Worm (Caenorhabditis elegans) whole organism, L1 larva: ENCODE measurements around the gene jud-4.

Experiments
- C34B4.2 ChIP-seq: sonication (generic microtip); optimal IDR thresholded peaks from 2 replicates; lab custom pipeline; 2017; ENCODE audit warnings: mild to moderate bottlenecking, missing genetic modification characterization, missing compliant biosample characterization
- F16B12.6 ChIP-seq: fragments of 150-350 bp; optimal IDR thresholded peaks from 2 replicates; lab custom pipeline; 2014; ENCODE audit warnings: missing biosample characterization, missing genetic modification characterization
- aly-2 ChIP-seq: fragments of 150-350 bp; optimal IDR thresholded peaks from 2 replicates; lab custom pipeline; 2014; ENCODE audit warnings: missing biosample characterization, missing genetic modification characterization
- ceh-63 ChIP-seq: fragments of 200-800 bp; sonication (Bioruptor generic); optimal IDR thresholded peaks from 2 replicates; lab custom pipeline; 2018; ENCODE audit warnings: mild to moderate bottlenecking, missing genetic modification characterization, missing compliant biosample characterization
- ceh-8 ChIP-seq: fragments of 200-800 bp; sonication (Bioruptor generic); optimal IDR thresholded peaks from 2 replicates; lab custom pipeline; 2018; ENCODE audit warnings: mild to moderate bottlenecking, missing genetic modification characterization, moderate library complexity, missing compliant biosample characterization
- ceh-88 ChIP-seq: fragments of 200-800 bp; sonication (Bioruptor generic); IDR thresholded peaks from 2 replicates; pipeline ENCODE4 v1.3.6; 2022; ENCODE audit warnings: missing genetic modification characterization, missing compliant biosample characterization
- efl-1 ChIP-seq, 4 experiments: fragments of 150-350 bp; optimal IDR thresholded peaks in 3 of 4; peaks in 1 of 4; 1 replicate in 1 of 4; 2 replicates in 3 of 4; lab custom pipeline; 2014; ENCODE audit warnings: missing biosample characterization in 2 of 4, missing genetic modification characterization in 2 of 4, missing genetic modification reagents in 2 of 4
- egl-13 ChIP-seq: sonication (generic microtip); optimal IDR thresholded peaks from 2 replicates; lab custom pipeline; 2016; ENCODE audit warnings: missing genotype, missing genetic modification reagents, missing genetic modification characterization, missing compliant biosample characterization
- elt-2 ChIP-seq: sonication (generic microtip); optimal IDR thresholded peaks from 2 replicates; lab custom pipeline; 2016; ENCODE audit warnings: missing genetic modification characterization, mild to moderate bottlenecking, inconsistent platforms, missing compliant biosample characterization, missing genetic modification reagents
- elt-3 ChIP-seq, 6 experiments: fragments of 150-350 bp in 1 of 6; sonication (generic microtip); optimal IDR thresholded peaks; 2 replicates each; lab custom pipeline; 2017 to 2018; ENCODE audit warnings: missing biosample characterization in 6 of 6, missing genetic modification characterization in 6 of 6, inconsistent platforms in 1 of 6
- fkh-4 ChIP-seq: sonication (generic microtip); optimal IDR thresholded peaks from 2 replicates; lab custom pipeline; 2016; ENCODE audit warnings: missing compliant biosample characterization, missing genetic modification characterization, borderline replicate concordance
- fkh-8 ChIP-seq: sonication (generic microtip); optimal IDR thresholded peaks from 2 replicates; lab custom pipeline; 2016; ENCODE audit warnings: mild to moderate bottlenecking, missing genetic modification characterization, missing compliant biosample characterization
- grh-1 ChIP-seq: fragments of 200-800 bp; sonication (Bioruptor generic); IDR thresholded peaks from 2 replicates; pipeline ENCODE4 v1.3.6; 2022; ENCODE audit warnings: missing genetic modification reagents, missing genetic modification characterization, missing compliant biosample characterization
- isw-1 ChIP-seq: fragments of 200-800 bp; sonication (Bioruptor generic); IDR thresholded peaks from 2 replicates; pipeline ENCODE4 v1.3.6; 2022; ENCODE audit warnings: missing genetic modification characterization, missing compliant biosample characterization
- jun-1 ChIP-seq: fragments of 150-350 bp; optimal IDR thresholded peaks from 2 replicates; lab custom pipeline; 2014; ENCODE audit warnings: missing biosample characterization, missing genetic modification reagents, missing genetic modification characterization
- lin-13 ChIP-seq: fragments of 150-350 bp; optimal IDR thresholded peaks from 2 replicates; lab custom pipeline; 2014; ENCODE audit warnings: missing biosample characterization, missing genetic modification reagents, missing genetic modification characterization
- lin-14 ChIP-seq: fragments of 200-800 bp; sonication (Bioruptor generic); optimal IDR thresholded peaks from 2 replicates; lab custom pipeline; 2018; ENCODE audit warnings: mild to moderate bottlenecking, missing genetic modification characterization, moderate library complexity, missing compliant biosample characterization
- mab-9 ChIP-seq: fragments of 200-800 bp; sonication (Bioruptor generic); IDR thresholded peaks from 2 replicates; pipeline ENCODE4 v1.3.6; 2022; ENCODE audit warnings: missing genetic modification reagents, missing genetic modification characterization, missing compliant biosample characterization
- mdl-1 ChIP-seq, 2 experiments: fragments of 150-350 bp; optimal IDR thresholded peaks; 2 replicates each; lab custom pipeline; 2014 to 2017; ENCODE audit warnings: missing biosample characterization in 2 of 2, missing genetic modification characterization in 2 of 2, inconsistent platforms in 1 of 2
- mef-2 ChIP-seq: fragments of 150-350 bp; optimal IDR thresholded peaks from 2 replicates; lab custom pipeline; 2014; ENCODE audit warnings: missing biosample characterization, missing genetic modification characterization
- nhr-11 ChIP-seq: fragments of 150-350 bp; optimal IDR thresholded peaks from 2 replicates; lab custom pipeline; 2014; ENCODE audit warnings: missing biosample characterization, missing genetic modification characterization
- nhr-19 ChIP-seq: fragments of 200-800 bp; sonication (Bioruptor generic); conservative IDR thresholded peaks from 2 replicates; pipeline ENCODE4 v1.3.6; 2022; ENCODE audit warnings: missing genetic modification characterization, missing compliant biosample characterization
- nhr-237 ChIP-seq: fragments of 150-350 bp; optimal IDR thresholded peaks from 2 replicates; lab custom pipeline; 2014; ENCODE audit warnings: missing biosample characterization, missing genetic modification characterization
- nhr-28 ChIP-seq: fragments of 150-350 bp; optimal IDR thresholded peaks from 2 replicates; lab custom pipeline; 2014; ENCODE audit warnings: missing biosample characterization, missing genetic modification characterization
- nhr-47 ChIP-seq: sonication (generic microtip); optimal IDR thresholded peaks from 2 replicates; lab custom pipeline; 2016; ENCODE audit warnings: mild to moderate bottlenecking, missing genetic modification characterization, moderate library complexity, missing compliant biosample characterization
- nhr-71 ChIP-seq: sonication (generic microtip); optimal IDR thresholded peaks from 2 replicates; lab custom pipeline; 2016; ENCODE audit warnings: mild to moderate bottlenecking, missing genetic modification characterization, moderate library complexity, missing compliant biosample characterization
- nhr-77 ChIP-seq: fragments of 150-350 bp; optimal IDR thresholded peaks from 2 replicates; lab custom pipeline; 2014; ENCODE audit warnings: missing biosample characterization, missing genetic modification characterization
- nhr-85 ChIP-seq: sonication (generic microtip); peaks from one replicate; lab custom pipeline; 2016; ENCODE audit warnings: missing genetic modification characterization, inconsistent platforms, missing compliant biosample characterization
- nhr-90 ChIP-seq: sonication (generic microtip); optimal IDR thresholded peaks from 2 replicates; lab custom pipeline; 2016; ENCODE audit warnings: mild to moderate bottlenecking, missing genetic modification characterization, missing compliant biosample characterization; ENCODE audit not compliant: poor library complexity
- pag-3 ChIP-seq: sonication (generic microtip); optimal IDR thresholded peaks from 2 replicates; lab custom pipeline; 2017; ENCODE audit warnings: missing genetic modification characterization, mild to moderate bottlenecking, missing compliant biosample characterization, antibody characterized with exemption, borderline replicate concordance; ENCODE audit not compliant: insufficient read depth
- pax-3 ChIP-seq: fragments of 200-800 bp; sonication (Bioruptor generic); optimal IDR thresholded peaks from 2 replicates; lab custom pipeline; 2018; ENCODE audit warnings: mild to moderate bottlenecking, missing genetic modification characterization, moderate library complexity, missing compliant biosample characterization
- pqm-1 ChIP-seq: sonication (generic microtip); optimal IDR thresholded peaks from 3 replicates; lab custom pipeline; 2017; ENCODE audit warnings: missing biosample characterization, missing genetic modification characterization
- rnt-1 ChIP-seq: sonication (generic microtip); optimal IDR thresholded peaks from 2 replicates; lab custom pipeline; 2016; ENCODE audit warnings: mild to moderate bottlenecking, missing genetic modification characterization, moderate library complexity, missing compliant biosample characterization
- snpc-4 ChIP-seq: fragments of 150-350 bp; optimal IDR thresholded peaks from 2 replicates; lab custom pipeline; 2014; ENCODE audit warnings: missing biosample characterization, missing genetic modification characterization
- snu-23 ChIP-seq: sonication (generic microtip); optimal IDR thresholded peaks from 2 replicates; lab custom pipeline; 2016; ENCODE audit warnings: missing genetic modification characterization, missing compliant biosample characterization
- sptf-1 ChIP-seq: fragments of 150-350 bp; optimal IDR thresholded peaks from 2 replicates; lab custom pipeline; 2014; ENCODE audit warnings: missing biosample characterization, missing genetic modification characterization
- sup-37 ChIP-seq: fragments of 200-800 bp; sonication (Bioruptor generic); optimal IDR thresholded peaks from 2 replicates; lab custom pipeline; 2018; ENCODE audit warnings: mild to moderate bottlenecking, missing genetic modification characterization, missing compliant biosample characterization
- swsn-7 ChIP-seq: sonication (generic microtip); optimal IDR thresholded peaks from 2 replicates; lab custom pipeline; 2016; ENCODE audit warnings: missing genetic modification characterization, missing compliant biosample characterization
- unc-130 ChIP-seq: fragments of 150-350 bp; optimal IDR thresholded peaks from 2 replicates; lab custom pipeline; 2017; ENCODE audit warnings: missing biosample characterization, missing genetic modification characterization, inconsistent platforms
- unc-86 ChIP-seq: sonication (generic microtip); optimal IDR thresholded peaks from 2 replicates; lab custom pipeline; 2016; ENCODE audit warnings: missing genetic modification characterization, missing compliant biosample characterization
- xbp-1 ChIP-seq: sonication (generic microtip); optimal IDR thresholded peaks from 2 replicates; lab custom pipeline; 2016; ENCODE audit warnings: missing genetic modification characterization, missing compliant biosample characterization
- ztf-11 ChIP-seq, 2 experiments: sonication (generic microtip); optimal IDR thresholded peaks; 2 replicates each; lab custom pipeline; 2016 to 2017; ENCODE audit warnings: missing genetic modification characterization in 2 of 2, missing biosample characterization in 1 of 2, missing compliant biosample characterization in 1 of 2
- ztf-4 ChIP-seq: fragments of 150-350 bp; optimal IDR thresholded peaks from 2 replicates; lab custom pipeline; 2014; ENCODE audit warnings: missing biosample characterization, missing genetic modification characterization

Gene jud-4

DNA sequence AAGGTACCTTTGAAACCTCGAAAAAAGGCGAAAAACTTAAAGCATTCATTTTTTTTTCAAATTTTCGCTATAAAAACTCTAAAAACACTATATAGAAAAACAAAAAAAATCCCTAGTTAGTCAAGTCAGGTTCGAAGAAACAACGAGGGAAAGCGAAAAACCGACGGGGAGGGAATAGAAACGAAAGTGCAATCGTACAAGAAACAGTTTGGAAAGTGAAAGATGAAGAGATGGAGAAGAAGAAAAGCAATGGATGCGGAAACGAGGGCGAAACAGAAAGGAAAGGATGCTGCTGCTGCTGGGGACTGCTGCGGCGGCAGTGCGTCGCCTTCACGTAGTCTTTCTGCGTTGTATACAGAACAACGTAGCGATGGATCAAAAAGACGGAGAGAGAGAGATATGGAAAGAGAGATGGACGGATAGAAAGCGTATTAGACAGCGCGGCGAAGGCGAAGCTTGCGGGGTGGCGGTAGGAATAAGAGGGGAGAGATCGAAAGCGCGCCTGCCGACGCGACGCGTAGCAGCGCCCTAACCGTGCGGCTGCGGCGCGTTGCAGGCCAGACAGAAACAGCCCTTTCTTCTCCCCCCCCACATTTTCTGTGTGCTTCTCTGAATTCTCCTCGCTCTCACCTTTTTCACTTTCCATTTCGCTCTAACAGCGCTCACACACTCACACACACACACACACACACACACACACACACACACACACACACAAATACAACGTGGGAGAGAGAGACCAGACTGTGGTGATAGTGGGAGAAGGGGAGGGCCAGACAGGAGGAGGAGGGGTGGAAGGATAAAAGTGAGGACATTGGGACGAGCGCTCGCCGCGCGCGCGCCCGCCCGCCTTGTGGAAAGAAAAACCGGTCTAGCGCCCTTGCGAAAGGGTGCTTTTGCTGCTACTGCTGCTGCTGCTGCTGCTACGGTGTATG lies 8.8 kb upstream of the jud-4 start (continued):
- peak; percentile 98 for TF ChIP-seq lin-14 (GFP tag; lab: Kevin White, UChicago)
- peak; percentile 84 for TF ChIP-seq rnt-1
- TF ChIP-seq swsn-7 (tag; lab: Kevin White, UChicago) = peak; percentile 81
- no peak for TF ChIP-seq aly-2 (tag; lab: Kevin White, UChicago)
- TF ChIP-seq sup-37 (GFP tag; lab: Kevin White, UChicago) = peak; percentile 48
- TF ChIP-seq nhr-71 (tag; lab: Kevin White, UChicago) = peak; percentile 93
- TF ChIP-seq unc-130 (tag; lab: Kevin White, UChicago) = peak; percentile 80
- no peak for TF ChIP-seq nhr-28 (tag; lab: Kevin White, UChicago)
- TF ChIP-seq egl-13 (tag; lab: Kevin White, UChicago) = peak; percentile 35
- TF ChIP-seq snu-23 = peak; percentile 76
- peak in 1 of 2 experiments; percentile 57 for TF ChIP-seq ztf-11 (tag; optimal IDR thresholded peaks at IDR 0.05; lab: Kevin White, UChicago)
- peak; percentile 52 for TF ChIP-seq nhr-11
- TF ChIP-seq fkh-4 (tag; lab: Kevin White, UChicago) = no peak
- peak; percentile 75 for TF ChIP-seq mef-2
- TF ChIP-seq mdl-1 (tag; optimal IDR thresholded peaks at IDR 0.05; lab: Kevin White, UChicago) = peak in 1 of 2 experiments; percentile 94
- TF ChIP-seq fkh-8 (tag; lab: Kevin White, UChicago) = peak; percentile 83
- TF ChIP-seq C34B4.2 = no peak
- no peak for TF ChIP-seq sptf-1 (tag; lab: Kevin White, UChicago)
- TF ChIP-seq ztf-4 = peak; percentile 88
- TF ChIP-seq lin-13 (GFP tag; lab: Kevin White, UChicago) = peak; percentile 88
- peak; percentile 77 for TF ChIP-seq pax-3 (tag; lab: Kevin White, UChicago)
- TF ChIP-seq mab-9 (GFP tag; lab: Robert Waterston, UW) = no peak
- peak; percentile 21 for TF ChIP-seq snpc-4 (tag; lab: Kevin White, UChicago)
- no peak for TF ChIP-seq ceh-63
- peak; percentile 94 for TF ChIP-seq grh-1
- TF ChIP-seq jun-1 (tag; lab: Kevin White, UChicago) = peak; percentile 91
- TF ChIP-seq nhr-237 = peak; percentile 15
- peak; percentile 73 for TF ChIP-seq nhr-77 (tag; lab: Kevin White, UChicago)
- TF ChIP-seq xbp-1 (tag; lab: Kevin White, UChicago) = peak; percentile 27
- peak; percentile 99 for TF ChIP-seq nhr-85 (tag; lab: Kevin White, UChicago)
- peak; percentile 40 for TF ChIP-seq isw-1 (GFP tag; lab: Robert Waterston, UW)
- TF ChIP-seq elt-3 (tag; optimal IDR thresholded peaks at IDR 0.05; lab: Kevin White, UChicago) = peak in 5 of 6 experiments; percentile 18 to 87 (median 75)
- TF ChIP-seq nhr-47 (tag; lab: Kevin White, UChicago) = peak; percentile 79
- TF ChIP-seq efl-1 (optimal IDR thresholded peaks at IDR 0.05; lab: Kevin White, UChicago) = peak; percentile 40 to 56
- TF ChIP-seq efl-1 (GFP tag; optimal IDR thresholded peaks at IDR 0.05 in 1 of 2; lab: Kevin White, UChicago) = peak in 1 of 2 experiments; percentile 64
- peak; percentile 85 for TF ChIP-seq nhr-19
- peak; percentile 63 for TF ChIP-seq unc-86 (tag; lab: Kevin White, UChicago)
- TF ChIP-seq pag-3 = no peak
- peak; percentile 68 for TF ChIP-seq nhr-90 (tag; lab: Kevin White, UChicago)
- no peak for TF ChIP-seq F16B12.6 (tag; lab: Kevin White, UChicago)
- TF ChIP-seq ceh-88 (GFP tag; lab: Robert Waterston, UW) = peak; percentile 49; the same call in 1 of the 2 replicates

DNA sequence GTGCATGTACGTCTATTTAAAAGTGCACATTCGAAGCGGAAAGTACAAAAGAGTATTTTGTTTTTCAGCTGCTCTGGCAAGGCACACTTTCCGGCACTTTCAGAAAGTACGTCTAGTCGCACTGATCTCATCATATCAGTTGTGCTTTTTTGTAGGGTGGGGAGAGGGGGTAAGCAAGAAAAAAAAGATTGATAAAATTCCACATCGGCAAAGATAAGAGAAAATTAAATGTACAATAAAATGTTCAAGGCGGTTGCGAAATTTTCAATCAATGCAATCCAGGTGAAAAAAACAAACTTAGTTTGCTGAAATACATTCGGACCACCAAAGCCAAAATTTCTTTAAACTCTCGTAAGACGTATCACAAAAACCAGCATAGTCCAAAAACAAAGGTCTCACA lies 7.7 kb upstream of the jud-4 start:
- TF ChIP-seq elt-2 = peak; percentile 39
- no peak for TF ChIP-seq lin-13 (GFP tag; lab: Kevin White, UChicago)
- TF ChIP-seq fkh-4 (tag; lab: Kevin White, UChicago) = no peak
- TF ChIP-seq swsn-7 (tag; lab: Kevin White, UChicago) = no peak
- peak; percentile 22 for TF ChIP-seq pqm-1 (tag; lab: Kevin White, UChicago)
- TF ChIP-seq ceh-8 (GFP tag; lab: Kevin White, UChicago) = no peak
- no peak for TF ChIP-seq efl-1 (optimal IDR thresholded peaks at IDR 0.05; lab: Kevin White, UChicago)
- TF ChIP-seq efl-1 (GFP tag; optimal IDR thresholded peaks at IDR 0.05 in 1 of 2; lab: Kevin White, UChicago) = no peak
